Worm (Caenorhabditis elegans) whole organism, young adult: Measurements from ENCODE around the gene srx-120.

Experiments used
- ZK185.1 ChIP-seq: sonication (generic microtip); optimal IDR thresholded peaks from 2 replicates; lab custom pipeline; 2016; ENCODE audit warnings: mild to moderate bottlenecking, missing genetic modification characterization, missing compliant biosample characterization; ENCODE audit not compliant: poor library complexity, severe bottlenecking
- ama-1 ChIP-seq, 3 experiments: fragments of 150-350 bp in 1 of 3; sonication (generic microtip) in 2 of 3; optimal IDR thresholded peaks; 2 replicates each; lab custom pipeline; 2014 to 2018; ENCODE audit warnings: missing biosample characterization in 2 of 3, missing genetic modification characterization in 2 of 3, missing genetic modification reagents in 2 of 3
- ccch-3 ChIP-seq: fragments of 200-800 bp; sonication (Bioruptor generic); optimal IDR thresholded peaks from 2 replicates; lab custom pipeline; 2018; ENCODE audit warnings: mild to moderate bottlenecking, missing genetic modification characterization, missing compliant biosample characterization

DNA sequence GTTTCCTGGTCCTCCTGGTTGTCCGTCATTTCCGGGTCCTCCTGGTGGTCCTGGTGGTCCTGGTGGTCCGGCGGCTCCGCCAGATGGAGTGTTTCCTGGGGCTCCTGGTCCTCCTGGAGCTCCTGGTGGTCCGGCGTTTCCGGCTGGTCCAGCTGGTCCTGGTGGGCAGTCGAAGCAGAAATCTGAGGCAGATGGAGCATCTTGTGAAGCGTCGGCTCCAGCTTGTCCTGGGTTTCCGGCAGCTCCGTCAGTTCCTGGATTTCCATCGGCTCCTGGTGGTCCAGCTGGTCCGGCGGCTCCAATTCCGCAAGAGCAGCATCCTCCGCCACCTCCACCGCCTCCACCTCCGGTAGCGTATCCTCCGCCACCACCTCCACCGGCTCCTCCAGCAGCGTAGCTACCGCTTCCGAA, 37.0 kb upstream of the srx-120 start:
- TF ChIP-seq ccch-3 (no peak), ZK185.1 (no peak), ama-1 (optimal IDR thresholded peaks at IDR 0.05; lab: Kevin White, UChicago) (no peak), ama-1 (GFP tag; optimal IDR thresholded peaks at IDR 0.05; lab: Kevin White, UChicago) (no peak)
